1 worm cellular context compared by ENCODE assay signal in genomic region chrIV:4473767-4474166, ce11.
TF ChIP-seq lines count a peak whose summit lies in the region.

No protein-coding gene starts in this region.

TF ChIP-seq in whole organism, young adult, 124 proteins besides CTCF, POLR2A, EP300 and RAD21 (continued from another document):
- TF ChIP-seq dpl-1 (GFP tag; optimal IDR thresholded peaks at IDR 0.05; lab: Kevin White, UChicago) (no peak), nfya-2 (GFP tag; IDR thresholded peaks at IDR 0.05; lab: Robert Waterston, UW) (no peak), repo-1 (tag; optimal IDR thresholded peaks at IDR 0.05; lab: Kevin White, UChicago) (no peak), F52B5.7 (tag; optimal IDR thresholded peaks at IDR 0.05; lab: Kevin White, UChicago) (peak; percentile 56), T07F8.4 (tag; optimal IDR thresholded peaks at IDR 0.05; lab: Kevin White, UChicago) (no peak), ama-1 (optimal IDR thresholded peaks at IDR 0.05; lab: Kevin White, UChicago) (no peak), ama-1 (GFP tag; optimal IDR thresholded peaks at IDR 0.05; lab: Kevin White, UChicago) (no peak), nfyb-1 (GFP tag; IDR thresholded peaks at IDR 0.05; lab: Robert Waterston, UW) (peak; percentile 37; the same call in 1 of the 2 replicates), athp-1 (tag; optimal IDR thresholded peaks at IDR 0.05; lab: Kevin White, UChicago) (peak; percentile 45), sptf-2 (GFP tag; optimal IDR thresholded peaks at IDR 0.05; lab: Kevin White, UChicago) (no peak)
